Fruit fly (Drosophila melanogaster) whole organism, embryonic: Measurements from ENCODE around the gene EloB.

Experiments used
- Atf6 ChIP-seq: fragments of 200-800 bp; sonication (Bioruptor generic); IDR thresholded peaks from 2 replicates; pipeline ENCODE4 v1.3.6; 2022; ENCODE audit warnings: missing biosample characterization, missing genetic modification characterization
- CG10462 ChIP-seq: fragments of 200-800 bp; sonication (Bioruptor generic); optimal IDR thresholded peaks from 2 replicates; lab custom pipeline; 2016; ENCODE audit warnings: missing biosample characterization, missing genetic modification characterization
- CG10543 ChIP-seq: fragments of 200-800 bp; sonication (Bioruptor generic); optimal IDR thresholded peaks from 3 replicates; lab custom pipeline; 2017; ENCODE audit warnings: missing biosample characterization, mild to moderate bottlenecking, missing genetic modification characterization, moderate library complexity
- CG12769 ChIP-seq: fragments of 200-800 bp; sonication (Bioruptor generic); optimal IDR thresholded peaks from 2 replicates; lab custom pipeline; 2019; ENCODE audit warnings: missing biosample characterization, mild to moderate bottlenecking, missing genetic modification characterization, moderate library complexity
- CG13287 ChIP-seq: fragments of 200-800 bp; sonication (Bioruptor generic); IDR thresholded peaks from 2 replicates; pipeline ENCODE4 v1.3.6; 2022; ENCODE audit warnings: missing biosample characterization, missing genetic modification characterization; ENCODE audit not compliant: partially characterized antibody
- CG13894 ChIP-seq: fragments of 200-800 bp; sonication (Bioruptor generic); optimal IDR thresholded peaks from 3 replicates; lab custom pipeline; 2018; ENCODE audit warnings: missing biosample characterization, mild to moderate bottlenecking, missing genetic modification characterization, moderate library complexity
- CG15269 ChIP-seq: fragments of 200-800 bp; sonication (Bioruptor generic); optimal IDR thresholded peaks from 2 replicates; lab custom pipeline; 2018; ENCODE audit warnings: missing biosample characterization, mild to moderate bottlenecking, missing genetic modification characterization, moderate library complexity
- CG18262 ChIP-seq: fragments of 200-800 bp; optimal IDR thresholded peaks from 3 replicates; lab custom pipeline; 2019; ENCODE audit warnings: missing biosample characterization, mild to moderate bottlenecking, missing genetic modification characterization, moderate library complexity
- CG31365 ChIP-seq: fragments of 200-800 bp; sonication (Bioruptor generic); optimal IDR thresholded peaks from 2 replicates; lab custom pipeline; 2018; ENCODE audit warnings: missing biosample characterization, mild to moderate bottlenecking, missing genetic modification characterization
- CG32532 ChIP-seq: fragments of 200-800 bp; sonication (Bioruptor generic); IDR thresholded peaks from 2 replicates; pipeline ENCODE4 v1.3.6; 2022; ENCODE audit warnings: missing biosample characterization, missing genetic modification characterization
- CG3838 ChIP-seq: fragments of 200-800 bp; sonication (Bioruptor generic); optimal IDR thresholded peaks from 3 replicates; lab custom pipeline; 2016; ENCODE audit warnings: missing biosample characterization, missing genetic modification characterization
- CG5180 ChIP-seq: fragments of 200-800 bp; sonication (Bioruptor generic); optimal IDR thresholded peaks from 3 replicates; lab custom pipeline; 2017; ENCODE audit warnings: missing biosample characterization, missing genetic modification characterization, mild to moderate bottlenecking, moderate library complexity, missing genetic modification reagents
- CG8290 ChIP-seq, 3 experiments: fragments of 200-800 bp; sonication (Bioruptor generic); optimal IDR thresholded peaks; 2 replicates each; lab custom pipeline; 2016 to 2019; ENCODE audit warnings: missing biosample characterization in 3 of 3, missing genetic modification characterization in 3 of 3, mild to moderate bottlenecking in 2 of 3, moderate library complexity in 1 of 3
- Camta ChIP-seq: fragments of 200-800 bp; sonication (Bioruptor generic); optimal IDR thresholded peaks from 2 replicates; lab custom pipeline; 2016; ENCODE audit warnings: missing biosample characterization, missing genetic modification characterization
- Deaf1 ChIP-seq: fragments of 200-800 bp; optimal IDR thresholded peaks from 3 replicates; lab custom pipeline; 2019; ENCODE audit warnings: missing biosample characterization, mild to moderate bottlenecking, missing genetic modification characterization, moderate library complexity
- Drgx ChIP-seq: fragments of 200-800 bp; sonication (Bioruptor generic); IDR thresholded peaks from 2 replicates; pipeline ENCODE4 v1.3.6; 2022; ENCODE audit warnings: missing biosample characterization, missing genetic modification characterization
- Eip74EF ChIP-seq, 2 experiments: fragments of 200-800 bp in 1 of 2; fragments of >200 bp in 1 of 2; sonication (Bioruptor generic) in 1 of 2; optimal IDR thresholded peaks; 2 replicates each; lab custom pipeline; 2017 to 2019; ENCODE audit warnings: missing biosample characterization in 2 of 2, missing genetic modification characterization in 2 of 2, mild to moderate bottlenecking in 1 of 2, moderate library complexity in 1 of 2
- Gsc ChIP-seq: fragments of 200-800 bp; sonication (Bioruptor generic); IDR thresholded peaks from 2 replicates; pipeline ENCODE4 v1.3.6; 2022; ENCODE audit warnings: missing biosample characterization, missing genetic modification characterization
- HLH3B ChIP-seq: fragments of 200-800 bp; sonication (Bioruptor generic); IDR thresholded peaks from 2 replicates; pipeline ENCODE4 v1.3.6; 2022; ENCODE audit warnings: missing biosample characterization, missing genetic modification characterization
- Hsf ChIP-seq: fragments of 200-800 bp; sonication (Bioruptor generic); optimal IDR thresholded peaks from 3 replicates; lab custom pipeline; 2016; ENCODE audit warnings: missing biosample characterization, missing genetic modification characterization
- Mad ChIP-seq: fragments of 200-800 bp; sonication (Bioruptor generic); optimal IDR thresholded peaks from 2 replicates; lab custom pipeline; 2016; ENCODE audit warnings: missing biosample characterization, missing genetic modification characterization
- Med ChIP-seq: fragments of 200-800 bp; sonication (Bioruptor generic); peaks from one replicate; lab custom pipeline; 2016; ENCODE audit warnings: missing biosample characterization, missing genetic modification characterization, mild to moderate bottlenecking, inconsistent platforms, moderate library complexity
- Mrtf ChIP-seq: fragments of 200-800 bp; sonication (Bioruptor generic); IDR thresholded peaks from 3 replicates; pipeline ENCODE4 v1.3.6; 2022; ENCODE audit warnings: missing biosample characterization, missing genetic modification characterization
- Pdp1 ChIP-seq, 2 experiments: fragments of 200-800 bp; sonication (Bioruptor generic); optimal IDR thresholded peaks; 3 replicates each; lab custom pipeline; 2016; ENCODE audit warnings: missing biosample characterization in 2 of 2, missing genetic modification characterization in 2 of 2, mild to moderate bottlenecking in 1 of 2, moderate library complexity in 1 of 2
- Rfx ChIP-seq: fragments of 200-800 bp; sonication (Bioruptor generic); IDR thresholded peaks from 2 replicates; pipeline ENCODE4 v1.3.6; 2022; ENCODE audit warnings: missing biosample characterization, missing genetic modification characterization
- Stat92E ChIP-seq, 3 experiments: fragments of >200 bp in 2 of 3; fragments of 200-800 bp in 1 of 3; sonication (Bioruptor generic) in 1 of 3; optimal IDR thresholded peaks; 2 replicates each; lab custom pipeline; 2017 to 2019; ENCODE audit warnings: missing biosample characterization in 3 of 3, missing genetic modification characterization in 3 of 3, mild to moderate bottlenecking in 1 of 3, moderate library complexity in 1 of 3
- ase ChIP-seq: fragments of 200-800 bp; sonication (Bioruptor generic); IDR thresholded peaks from 3 replicates; pipeline ENCODE4 v1.3.6; 2022; ENCODE audit warnings: missing biosample characterization, missing genetic modification characterization
- btn ChIP-seq: fragments of 200-800 bp; sonication (Bioruptor generic); optimal IDR thresholded peaks from 2 replicates; lab custom pipeline; 2016; ENCODE audit warnings: missing biosample characterization, missing genetic modification characterization
- chinmo ChIP-seq: fragments of 200-800 bp; sonication (Bioruptor generic); IDR thresholded peaks from 4 replicates; pipeline ENCODE4 v1.3.6; 2022; ENCODE audit warnings: missing biosample characterization, missing genetic modification characterization; ENCODE audit not compliant: partially characterized antibody
- chm ChIP-seq: fragments of 200-800 bp; sonication (Bioruptor generic); IDR thresholded peaks from 2 replicates; pipeline ENCODE4 v1.3.6; 2022; ENCODE audit warnings: missing biosample characterization, missing genetic modification characterization
- crol ChIP-seq: fragments of 200-800 bp; sonication (Bioruptor generic); IDR thresholded peaks from 2 replicates; pipeline ENCODE4 v1.3.6; 2022; ENCODE audit warnings: missing biosample characterization, missing genetic modification characterization
- da ChIP-seq: fragments of 200-800 bp; sonication (Bioruptor generic); optimal IDR thresholded peaks from 2 replicates; lab custom pipeline; 2016; ENCODE audit warnings: missing biosample characterization, missing genetic modification characterization
- dmrt11E ChIP-seq: fragments of 200-800 bp; sonication (Bioruptor generic); optimal IDR thresholded peaks from 3 replicates; lab custom pipeline; 2018; ENCODE audit warnings: missing biosample characterization, mild to moderate bottlenecking, missing genetic modification characterization, moderate library complexity
- gcm ChIP-seq: fragments of 200-800 bp; sonication (Bioruptor generic); optimal IDR thresholded peaks from 2 replicates; lab custom pipeline; 2019; ENCODE audit warnings: missing biosample characterization, mild to moderate bottlenecking, missing genetic modification characterization, moderate library complexity
- gfzf ChIP-seq: fragments of 200-800 bp; sonication (Bioruptor generic); optimal IDR thresholded peaks from 2 replicates; lab custom pipeline; 2016; ENCODE audit warnings: missing biosample characterization, mild to moderate bottlenecking, missing genetic modification characterization, moderate library complexity
- gt ChIP-seq: fragments of 200-800 bp; sonication (Bioruptor generic); IDR thresholded peaks from 2 replicates; pipeline ENCODE4 v1.3.6; 2022; ENCODE audit warnings: missing biosample characterization, missing genetic modification characterization
- lab ChIP-seq: fragments of 200-800 bp; sonication (Bioruptor generic); optimal IDR thresholded peaks from 3 replicates; lab custom pipeline; 2017; ENCODE audit warnings: missing biosample characterization, missing genetic modification characterization, mild to moderate bottlenecking, moderate library complexity, missing genetic modification reagents
- lov ChIP-seq, 2 experiments: fragments of 200-800 bp in 1 of 2; fragments of >200 bp in 1 of 2; sonication (Bioruptor generic) in 1 of 2; IDR thresholded peaks in 1 of 2; optimal IDR thresholded peaks in 1 of 2; 2 replicates in 1 of 2; 3 replicates in 1 of 2; pipeline versions ENCODE4 v1.3.6 to Lab custom; 2017 to 2022; ENCODE audit warnings: missing biosample characterization in 1 of 2, missing genetic modification characterization in 1 of 2
- nau ChIP-seq: fragments of 200-800 bp; sonication (Bioruptor generic); optimal IDR thresholded peaks from 3 replicates; lab custom pipeline; 2017; ENCODE audit warnings: missing biosample characterization, mild to moderate bottlenecking, missing genetic modification characterization, missing genetic modification reagents
- nom ChIP-seq: fragments of 200-800 bp; sonication (Bioruptor generic); optimal IDR thresholded peaks from 2 replicates; lab custom pipeline; 2017; ENCODE audit warnings: missing biosample characterization, missing genetic modification characterization, mild to moderate bottlenecking, moderate library complexity, missing genetic modification reagents
- pita ChIP-seq: fragments of 200-800 bp; sonication (Bioruptor generic); optimal IDR thresholded peaks from 2 replicates; lab custom pipeline; 2017; ENCODE audit warnings: missing biosample characterization, mild to moderate bottlenecking, missing genetic modification characterization
- shn ChIP-seq: fragments of 200-800 bp; sonication (Bioruptor generic); optimal IDR thresholded peaks from 3 replicates; lab custom pipeline; 2016; ENCODE audit warnings: missing biosample characterization, missing genetic modification characterization
- slbo ChIP-seq: fragments of 200-800 bp; sonication (Bioruptor generic); IDR thresholded peaks from 2 replicates; pipeline ENCODE4 v1.3.6; 2022; ENCODE audit warnings: missing biosample characterization, missing genetic modification characterization
- sr ChIP-seq: fragments of 200-800 bp; sonication (Bioruptor generic); IDR thresholded peaks from 3 replicates; pipeline ENCODE4 v1.3.6; 2022; ENCODE audit warnings: missing biosample characterization, missing genetic modification characterization
- sug ChIP-seq: fragments of 200-800 bp; optimal IDR thresholded peaks from 2 replicates; lab custom pipeline; 2019; ENCODE audit warnings: missing biosample characterization, mild to moderate bottlenecking, missing genetic modification characterization, moderate library complexity
- toy ChIP-seq: fragments of 200-800 bp; sonication (Bioruptor generic); IDR thresholded peaks from 2 replicates; pipeline ENCODE4 v1.3.6; 2022; ENCODE audit warnings: missing biosample characterization, missing genetic modification characterization
- trh ChIP-seq: fragments of 200-800 bp; sonication (Bioruptor generic); optimal IDR thresholded peaks from 2 replicates; lab custom pipeline; 2016; ENCODE audit warnings: missing biosample characterization, missing genetic modification characterization
- ttk ChIP-seq: fragments of 200-800 bp; sonication (Bioruptor generic); IDR thresholded peaks from 2 replicates; pipeline ENCODE4 v2.1.2; 2022; ENCODE audit warnings: missing biosample characterization, missing genetic modification characterization
- zf30C ChIP-seq: fragments of 200-800 bp; sonication (Bioruptor generic); optimal IDR thresholded peaks from 3 replicates; lab custom pipeline; 2018; ENCODE audit warnings: missing biosample characterization, mild to moderate bottlenecking, missing genetic modification characterization

EloB gene

dm6 chr3R:20604078-20604477 is 24.4 kb upstream of the EloB start:
- TF ChIP-seq lab, result peak; percentile 25
- TF ChIP-seq slbo (GFP tag; lab: Robert Waterston, UW), result 0 out of 2 replicates have a peak, but pooled peaks have one; percentile 15
- no peak for TF ChIP-seq CG5180 (GFP tag; lab: Kevin White, UChicago)
- TF ChIP-seq CG10543 (GFP tag; lab: Kevin White, UChicago), result peak; percentile 87
- TF ChIP-seq Eip74EF (GFP tag; optimal IDR thresholded peaks at IDR 0.05; lab: Kevin White, UChicago), result no peak
- no peak for TF ChIP-seq sug
- peak; percentile 7; the same call in 1 of the 2 replicates for TF ChIP-seq HLH3B (GFP tag; lab: Robert Waterston, UW)
- TF ChIP-seq crol (GFP tag; lab: Robert Waterston, UW), result peak; percentile 63
- no peak for TF ChIP-seq Camta (GFP tag; lab: Kevin White, UChicago)
- TF ChIP-seq gfzf, result no peak
- TF ChIP-seq CG32532 (GFP tag; lab: Robert Waterston, UW), result peak; percentile 24; the same call in 1 of the 2 replicates
- TF ChIP-seq Gsc (GFP tag; lab: Robert Waterston, UW), result no peak
- TF ChIP-seq Deaf1 (tag; lab: Kevin White, UChicago), result peak; percentile 96
- TF ChIP-seq CG18262 (tag; lab: Kevin White, UChicago), result no peak
- TF ChIP-seq da (GFP tag; lab: Kevin White, UChicago), result no peak
- TF ChIP-seq CG13894, result peak; percentile 31
- TF ChIP-seq nom (GFP tag; lab: Kevin White, UChicago), result peak; percentile 47
- TF ChIP-seq Pdp1 (GFP tag; optimal IDR thresholded peaks at IDR 0.05; lab: Kevin White, UChicago), result peak in 1 of 2 experiments; percentile 10
- TF ChIP-seq sr (GFP tag; lab: Robert Waterston, UW), result peak; percentile 98
- TF ChIP-seq nau, result peak; percentile 78
- no peak for TF ChIP-seq shn
- no peak for TF ChIP-seq Mad
- 0 out of 2 replicates have a peak, but pooled peaks have one; percentile 29 for TF ChIP-seq ttk (GFP tag; lab: Robert Waterston, UW)
- TF ChIP-seq trh, result no peak
- TF ChIP-seq pita (GFP tag; lab: Kevin White, UChicago), result no peak
- TF ChIP-seq chm (GFP tag; lab: Robert Waterston, UW), result 0 out of 2 replicates have a peak, but pooled peaks have one; percentile 29
- no peak for TF ChIP-seq CG15269 (tag; lab: Kevin White, UChicago)
- TF ChIP-seq lov (optimal IDR thresholded peaks at IDR 0.05; lab: Kevin White, UChicago), result no peak
- TF ChIP-seq lov (GFP tag; IDR thresholded peaks at IDR 0.05; lab: Robert Waterston, UW), result 0 out of 3 replicates have a peak, but pooled peaks have one; percentile 32
- TF ChIP-seq btn (GFP tag; lab: Kevin White, UChicago), result no peak
- no peak for TF ChIP-seq Atf6
- TF ChIP-seq Rfx (GFP tag; lab: Robert Waterston, UW), result peak; percentile 35; the same call in 1 of the 2 replicates
- TF ChIP-seq Hsf (GFP tag; lab: Kevin White, UChicago), result no peak
- TF ChIP-seq gt, result no peak
- no peak for TF ChIP-seq ase (GFP tag; lab: Robert Waterston, UW)
- TF ChIP-seq toy, result no peak
- peak; percentile 89 for TF ChIP-seq CG12769 (tag; lab: Kevin White, UChicago)
- no peak for TF ChIP-seq CG10462
- TF ChIP-seq Mrtf, result no peak
- TF ChIP-seq Drgx, result peak; percentile 36; the same call in 1 of the 2 replicates
- no peak for TF ChIP-seq Stat92E (GFP tag; optimal IDR thresholded peaks at IDR 0.05; lab: Kevin White, UChicago)
- TF ChIP-seq Med (GFP tag; lab: Kevin White, UChicago), result peak; percentile 79
- TF ChIP-seq dmrt11E (tag; lab: Kevin White, UChicago), result no peak
- peak; percentile 79 for TF ChIP-seq gcm (GFP tag; lab: Kevin White, UChicago)
- no peak; the same call in 1 of the 2 replicates for TF ChIP-seq CG13287 (GFP tag; lab: Robert Waterston, UW)
- TF ChIP-seq chinmo (GFP tag; lab: Robert Waterston, UW), result 0 out of 4 replicates have a peak, but pooled peaks have one; percentile 56
- TF ChIP-seq CG31365, result no peak
- no peak for TF ChIP-seq CG8290 (GFP tag; optimal IDR thresholded peaks at IDR 0.05; lab: Kevin White, UChicago)
- TF ChIP-seq CG8290 (tag; optimal IDR thresholded peaks at IDR 0.05; lab: Kevin White, UChicago), result peak in 1 of 2 experiments; percentile 46
- no peak for TF ChIP-seq zf30C (GFP tag; lab: Kevin White, UChicago)
- TF ChIP-seq CG3838 (GFP tag; lab: Kevin White, UChicago), result no peak
